Worm (Caenorhabditis elegans) whole organism, L3 larva: Measurements from ENCODE around the gene fbxa-108.

Source experiments
- R02D3.7 ChIP-seq: fragments of 150-350 bp; optimal IDR thresholded peaks from 2 replicates; lab custom pipeline; 2014; ENCODE audit warnings: missing biosample characterization, missing genetic modification characterization
- ZK546.5 ChIP-seq: sonication (generic microtip); optimal IDR thresholded peaks from 2 replicates; lab custom pipeline; 2017; ENCODE audit warnings: missing biosample characterization, missing genetic modification characterization
- aly-2 ChIP-seq: fragments of 150-350 bp; optimal IDR thresholded peaks from 2 replicates; lab custom pipeline; 2014; ENCODE audit warnings: missing biosample characterization, missing genetic modification characterization
- ama-1 ChIP-seq: fragments of 150-350 bp; optimal IDR thresholded peaks from 2 replicates; lab custom pipeline; 2018
- ceh-16 ChIP-seq: sonication (generic microtip); optimal IDR thresholded peaks from 2 replicates; lab custom pipeline; 2017; ENCODE audit warnings: missing biosample characterization, missing genetic modification characterization
- ceh-28 ChIP-seq: fragments of 150-350 bp; optimal IDR thresholded peaks from 2 replicates; lab custom pipeline; 2014; ENCODE audit warnings: missing biosample characterization, missing genetic modification reagents, missing genetic modification characterization
- ceh-82 ChIP-seq: fragments of 150-350 bp; optimal IDR thresholded peaks from 2 replicates; lab custom pipeline; 2014; ENCODE audit warnings: missing biosample characterization, missing genetic modification characterization
- ceh-9 ChIP-seq: sonication (generic microtip); optimal IDR thresholded peaks from 2 replicates; lab custom pipeline; 2018; ENCODE audit warnings: missing biosample characterization, missing genetic modification characterization
- daf-12 ChIP-seq: fragments of 150-350 bp; optimal IDR thresholded peaks from 2 replicates; lab custom pipeline; 2014; ENCODE audit warnings: missing biosample characterization, missing genetic modification reagents, missing genetic modification characterization
- egl-27 ChIP-seq: sonication (generic microtip); optimal IDR thresholded peaks from 4 replicates; lab custom pipeline; 2017; ENCODE audit warnings: missing biosample characterization, missing genetic modification reagents, missing genetic modification characterization
- egl-5 ChIP-seq: fragments of 150-350 bp; optimal IDR thresholded peaks from 2 replicates; lab custom pipeline; 2017; ENCODE audit warnings: missing biosample characterization, missing genetic modification reagents, missing genetic modification characterization, inconsistent platforms
- elt-1 ChIP-seq: fragments of 150-350 bp; optimal IDR thresholded peaks from 2 replicates; lab custom pipeline; 2014; ENCODE audit warnings: missing biosample characterization, missing genetic modification characterization
- elt-2 ChIP-seq: sonication (generic microtip); optimal IDR thresholded peaks from 2 replicates; lab custom pipeline; 2016; ENCODE audit warnings: missing genetic modification reagents, mild to moderate bottlenecking, missing genetic modification characterization, missing compliant biosample characterization
- elt-3 ChIP-seq, 3 experiments: fragments of 150-350 bp in 1 of 3; sonication (generic microtip) in 2 of 3; optimal IDR thresholded peaks; 2 replicates in 2 of 3; 4 replicates in 1 of 3; lab custom pipeline; 2014 to 2017; ENCODE audit warnings: missing biosample characterization in 3 of 3, missing genetic modification characterization in 3 of 3
- eor-1 ChIP-seq, 2 experiments: fragments of 150-350 bp; optimal IDR thresholded peaks; 2 replicates each; lab custom pipeline; 2014 to 2018; ENCODE audit warnings: missing biosample characterization in 2 of 2, missing genetic modification characterization in 2 of 2
- fkh-10 ChIP-seq: sonication (generic microtip); optimal IDR thresholded peaks from 2 replicates; lab custom pipeline; 2017; ENCODE audit warnings: missing biosample characterization, missing genetic modification reagents, missing genetic modification characterization
- fos-1 ChIP-seq: fragments of 150-350 bp; optimal IDR thresholded peaks from 2 replicates; lab custom pipeline; 2014; ENCODE audit warnings: missing biosample characterization, missing genetic modification characterization
- lin-15B ChIP-seq: fragments of 150-350 bp; optimal IDR thresholded peaks from 2 replicates; lab custom pipeline; 2014; ENCODE audit warnings: missing biosample characterization, missing genetic modification characterization
- lsy-12 ChIP-seq: sonication (generic microtip); optimal IDR thresholded peaks from 2 replicates; lab custom pipeline; 2016; ENCODE audit warnings: mild to moderate bottlenecking, missing genetic modification characterization, missing compliant biosample characterization
- mdl-1 ChIP-seq: fragments of 150-350 bp; optimal IDR thresholded peaks from 2 replicates; lab custom pipeline; 2014; ENCODE audit warnings: missing biosample characterization, missing genetic modification characterization
- nfya-1 ChIP-seq: sonication (generic microtip); optimal IDR thresholded peaks from 2 replicates; lab custom pipeline; 2017; ENCODE audit warnings: missing genetic modification characterization, mild to moderate bottlenecking, missing compliant biosample characterization, antibody characterized with exemption, moderate library complexity; ENCODE audit not compliant: insufficient read depth
- nhr-11 ChIP-seq: fragments of 150-350 bp; optimal IDR thresholded peaks from 2 replicates; lab custom pipeline; 2014; ENCODE audit warnings: missing biosample characterization, missing genetic modification characterization
- nhr-12 ChIP-seq: fragments of 150-350 bp; optimal IDR thresholded peaks from 2 replicates; lab custom pipeline; 2014; ENCODE audit warnings: missing biosample characterization, missing genetic modification characterization
- nhr-23 ChIP-seq: fragments of 150-350 bp; optimal IDR thresholded peaks from 2 replicates; lab custom pipeline; 2014; ENCODE audit warnings: missing biosample characterization, missing genetic modification reagents, missing genetic modification characterization
- nhr-25 ChIP-seq: sonication (generic microtip); optimal IDR thresholded peaks from 2 replicates; lab custom pipeline; 2017; ENCODE audit warnings: missing biosample characterization, missing genetic modification characterization
- nhr-28 ChIP-seq: fragments of 150-350 bp; optimal IDR thresholded peaks from 2 replicates; lab custom pipeline; 2014; ENCODE audit warnings: missing biosample characterization, missing genetic modification characterization
- nhr-43 ChIP-seq: sonication (generic microtip); optimal IDR thresholded peaks from 2 replicates; lab custom pipeline; 2016; ENCODE audit warnings: mild to moderate bottlenecking, missing genetic modification characterization, missing compliant biosample characterization; ENCODE audit not compliant: poor library complexity, severe bottlenecking
- nhr-67 ChIP-seq: fragments of 150-350 bp; optimal IDR thresholded peaks from 2 replicates; lab custom pipeline; 2014; ENCODE audit warnings: missing biosample characterization, missing genetic modification characterization
- nhr-77 ChIP-seq: fragments of 150-350 bp; optimal IDR thresholded peaks from 2 replicates; lab custom pipeline; 2014; ENCODE audit warnings: missing biosample characterization, missing genetic modification characterization
- sea-2 ChIP-seq: fragments of 150-350 bp; sonication (generic microtip); optimal IDR thresholded peaks from 4 replicates; lab custom pipeline; 2014; ENCODE audit warnings: missing biosample characterization, missing genetic modification reagents, missing genetic modification characterization
- skn-1 ChIP-seq: fragments of 150-350 bp; optimal IDR thresholded peaks from 2 replicates; lab custom pipeline; 2014; ENCODE audit warnings: missing biosample characterization, missing genetic modification characterization
- snpc-4 ChIP-seq: fragments of 150-350 bp; optimal IDR thresholded peaks from 2 replicates; lab custom pipeline; 2014; ENCODE audit warnings: missing biosample characterization, missing genetic modification characterization
- unc-39 ChIP-seq: sonication (generic microtip); optimal IDR thresholded peaks from 4 replicates; lab custom pipeline; 2017; ENCODE audit warnings: missing biosample characterization, missing genetic modification characterization
- zag-1 ChIP-seq: fragments of 150-350 bp; optimal IDR thresholded peaks from 2 replicates; lab custom pipeline; 2014; ENCODE audit warnings: missing biosample characterization, missing genetic modification characterization
- ztf-11 ChIP-seq: fragments of 150-350 bp; optimal IDR thresholded peaks from 2 replicates; lab custom pipeline; 2014; ENCODE audit warnings: missing biosample characterization, missing genetic modification characterization
- ztf-4 ChIP-seq: fragments of 150-350 bp; optimal IDR thresholded peaks from 2 replicates; lab custom pipeline; 2014; ENCODE audit warnings: missing biosample characterization, missing genetic modification characterization

Gene fbxa-108

ce11 chrV:17624906-17625305 lies 34.3 kb downstream of the fbxa-108 start, which contains the start of gene F57G4.11:
Gene F57G4.11 (plus strand): TSS chrV:17625206.
- no peak for TF ChIP-seq ZK546.5 (tag; lab: Kevin White, UChicago)
- no peak for TF ChIP-seq ztf-11 (tag; lab: Kevin White, UChicago)
- TF ChIP-seq aly-2, result no peak
- TF ChIP-seq snpc-4 (tag; lab: Kevin White, UChicago), result no peak
- no peak for TF ChIP-seq lin-15B (tag; lab: Kevin White, UChicago)
- TF ChIP-seq nhr-23 (tag; lab: Kevin White, UChicago), result no peak
- TF ChIP-seq unc-39, result no peak
- no peak for TF ChIP-seq ama-1 (lab: Kevin White, UChicago)
- no peak for TF ChIP-seq nhr-11 (tag; lab: Kevin White, UChicago)

- TF ChIP-seq nhr-28 (no peak), nhr-11 (tag; lab: Kevin White, UChicago) (no peak), nhr-43 (tag; lab: Kevin White, UChicago) (no peak), nhr-12 (no peak), daf-12 (tag; lab: Kevin White, UChicago) (no peak), ceh-82 (tag; lab: Kevin White, UChicago) (no peak)
These were observed 36.0 kb downstream of the fbxa-108 start, which contains the start of gene F57G4.1 for ce11 chrV:17623230-17623629. Gene F57G4.1 (plus strand): TSS chrV:17623530.

DNA sequence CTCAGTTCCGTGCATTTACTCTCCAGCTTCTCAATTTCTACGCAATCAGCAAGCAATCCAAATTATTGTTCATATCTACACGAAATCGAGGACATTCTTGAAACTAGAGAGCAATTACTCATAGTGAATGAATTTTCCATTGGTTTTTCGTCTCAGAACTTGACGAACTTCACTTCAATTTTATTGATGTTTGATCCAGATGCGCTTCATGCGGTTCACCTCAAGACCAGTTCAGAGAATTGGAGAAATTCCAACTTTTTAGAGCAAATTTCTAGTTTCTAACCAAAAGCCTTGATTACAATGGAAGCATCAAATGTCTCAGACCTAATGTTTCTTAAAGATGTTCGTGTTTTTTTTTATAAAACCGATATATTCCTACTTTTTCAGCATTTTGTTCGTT lies 38.9 kb downstream of the fbxa-108 start, which contains the start of gene Y6G8.8:
Y6G8.8 (plus strand) TSS at position 301 of the 400 bp plus-strand sequence.
- no peak for TF ChIP-seq zag-1 (tag; lab: Kevin White, UChicago)
- TF ChIP-seq ceh-82 (tag; lab: Kevin White, UChicago), result no peak
- TF ChIP-seq nhr-77 (tag; lab: Kevin White, UChicago), result no peak
- TF ChIP-seq ceh-28, result no peak
- no peak for TF ChIP-seq snpc-4 (tag; lab: Kevin White, UChicago)
- TF ChIP-seq nhr-12, result no peak
- no peak for TF ChIP-seq lsy-12 (tag; lab: Kevin White, UChicago)

- TF ChIP-seq ceh-82 (tag; lab: Kevin White, UChicago) (no peak), elt-2 (tag; lab: Kevin White, UChicago) (peak; percentile 83), fos-1 (tag; lab: Kevin White, UChicago) (no peak), lsy-12 (tag; lab: Kevin White, UChicago) (no peak), ztf-4 (tag; lab: Kevin White, UChicago) (no peak)
These were observed 42.4 kb downstream of the fbxa-108 start, which contains the start of gene Y6G8.6 for ce11 chrV:17616807-17617206. Gene Y6G8.6 (minus strand): TSS chrV:17616904.

DNA sequence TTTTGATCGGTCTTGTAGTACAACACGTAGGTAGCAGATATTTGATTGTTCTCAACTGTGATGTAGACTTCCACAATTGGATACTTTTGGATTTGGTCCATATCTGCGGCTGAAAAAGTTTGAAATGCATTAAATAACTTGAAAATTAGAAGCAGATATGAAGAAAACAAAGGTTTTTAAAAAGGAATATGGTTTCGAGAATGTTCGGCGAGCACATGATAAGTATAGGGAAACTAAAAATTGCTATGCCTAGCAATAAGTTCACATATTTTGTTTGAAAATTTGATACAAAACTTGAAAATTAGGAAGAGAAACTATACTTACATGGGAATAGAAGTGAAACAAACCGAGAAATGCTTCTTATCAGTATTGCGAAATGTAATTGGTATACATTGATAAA lies 43.6 kb downstream of the fbxa-108 start, which contains the start of gene Y6G8.5:
Y6G8.5 (minus strand) TSS at position 101 of the 400 bp plus-strand sequence.
- TF ChIP-seq egl-27 (tag; lab: Kevin White, UChicago) (no peak), R02D3.7 (tag; lab: Kevin White, UChicago) (no peak), mdl-1 (tag; lab: Kevin White, UChicago) (no peak), ceh-9 (tag; lab: Kevin White, UChicago) (no peak), ceh-28 (no peak), sea-2 (GFP tag; lab: Kevin White, UChicago) (no peak), nfya-1 (no peak)

DNA sequence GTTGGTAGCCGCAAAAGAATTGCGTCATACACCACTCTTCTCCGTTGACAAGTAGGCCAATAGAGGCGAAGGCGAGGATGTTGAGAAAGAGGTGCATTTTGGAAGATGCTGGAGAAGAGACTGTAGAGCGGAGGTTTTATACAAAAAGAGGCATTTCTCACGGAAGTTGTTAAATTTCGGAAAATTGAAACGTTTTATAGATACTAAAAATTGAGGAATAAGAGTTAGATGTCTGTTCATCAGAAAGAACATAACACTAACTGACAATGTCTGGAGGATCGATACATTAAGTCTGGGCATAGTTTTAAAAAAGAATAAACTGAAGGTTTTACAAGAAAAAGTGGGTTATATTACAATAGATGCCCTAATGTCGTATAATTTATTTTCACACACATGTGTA lies 44.9 kb downstream of the fbxa-108 start, which contains the start of gene Y6G8.14:
Y6G8.14 (minus strand) TSS at position 101 of the 400 bp plus-strand sequence.
- TF ChIP-seq elt-2 (tag; lab: Kevin White, UChicago) (no peak), eor-1 (tag; optimal IDR thresholded peaks at IDR 0.05; lab: Kevin White, UChicago) (no peak), ztf-4 (tag; lab: Kevin White, UChicago) (no peak), egl-5 (tag; lab: Kevin White, UChicago) (no peak), lsy-12 (tag; lab: Kevin White, UChicago) (no peak), nhr-11 (tag; lab: Kevin White, UChicago) (no peak), nhr-25 (tag; lab: Kevin White, UChicago) (no peak), elt-3 (tag; optimal IDR thresholded peaks at IDR 0.05; lab: Kevin White, UChicago) (no peak), aly-2 (no peak), skn-1 (no peak), fkh-10 (GFP tag; lab: Kevin White, UChicago) (no peak), nhr-67 (no peak), elt-1 (tag; lab: Kevin White, UChicago) (no peak), zag-1 (tag; lab: Kevin White, UChicago) (no peak), ceh-16 (tag; lab: Kevin White, UChicago) (no peak), ama-1 (lab: Kevin White, UChicago) (no peak), nhr-23 (tag; lab: Kevin White, UChicago) (no peak)
